Worm (Caenorhabditis elegans) whole organism, L4/young adult: ENCODE results near the gene ttr-25.

Experiments
- W03F9.2 ChIP-seq: fragments of 150-350 bp; optimal IDR thresholded peaks from 2 replicates; lab custom pipeline; 2014; ENCODE audit warnings: missing biosample characterization, missing genetic modification characterization
- dao-5 ChIP-seq: sonication (generic microtip); optimal IDR thresholded peaks from 2 replicates; lab custom pipeline; 2016; ENCODE audit warnings: missing genotype, missing genetic modification characterization, moderate library complexity, missing compliant biosample characterization
- him-1 ChIP-seq: sonication (generic microtip); optimal IDR thresholded peaks from 2 replicates; lab custom pipeline; 2016; ENCODE audit warnings: missing genotype, missing genetic modification reagents, missing genetic modification characterization, missing compliant biosample characterization

DNA sequence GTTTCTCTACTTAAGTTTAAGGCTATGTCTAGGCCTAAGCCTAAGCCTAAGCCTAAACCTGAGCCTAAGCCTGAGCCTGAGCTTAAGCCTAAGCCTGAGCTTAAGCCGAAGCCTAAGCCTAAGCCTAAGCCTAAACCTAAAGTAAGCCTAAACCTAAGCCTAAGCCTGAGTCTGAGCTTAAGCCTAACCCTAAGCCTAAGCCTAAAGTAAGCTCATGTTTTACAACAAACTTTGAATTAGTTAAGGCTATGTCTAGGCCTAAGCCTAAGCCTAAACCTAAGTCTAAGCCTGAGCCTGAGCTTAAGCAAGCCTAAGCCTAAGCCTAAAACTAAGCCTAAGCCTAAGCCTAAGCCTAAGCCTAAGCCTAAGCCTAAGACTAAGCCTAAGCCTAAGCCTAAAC lies 9.1 kb downstream of the ttr-25 start:
- TF ChIP-seq dao-5 (no peak), him-1 (tag; lab: Kevin White, UChicago) (no peak), W03F9.2 (tag; lab: Kevin White, UChicago) (no peak)
